Worm (Caenorhabditis elegans) whole organism, L4/young adult: ENCODE results near the gene F26A1.9.

ENCODE experiments used
- W03F9.2 ChIP-seq: fragments of 150-350 bp; optimal IDR thresholded peaks from 2 replicates; lab custom pipeline; 2014; ENCODE audit warnings: missing biosample characterization, missing genetic modification characterization
- him-1 ChIP-seq: sonication (generic microtip); optimal IDR thresholded peaks from 2 replicates; lab custom pipeline; 2016; ENCODE audit warnings: missing genotype, missing genetic modification reagents, missing genetic modification characterization, missing compliant biosample characterization

ce11 chrIII:4854918-4855317, 25.6 kb upstream of the F26A1.9 start, which contains the start of gene C35D10.8:
- TF ChIP-seq him-1: no peak
- TF ChIP-seq W03F9.2 (tag; lab: Kevin White, UChicago): no peak
